Worm (Caenorhabditis elegans) whole organism, L4 larva: ENCODE results near the gene mai-1.

Source experiments
- F37D6.2 ChIP-seq: sonication (generic microtip); optimal IDR thresholded peaks from 2 replicates; lab custom pipeline; 2016; ENCODE audit warnings: mild to moderate bottlenecking, missing genetic modification characterization, missing compliant biosample characterization
- R02D3.7 ChIP-seq: fragments of 150-350 bp; sonication (generic microtip); optimal IDR thresholded peaks from 3 replicates; lab custom pipeline; 2014; ENCODE audit warnings: missing biosample characterization, missing genetic modification characterization
- Y5F2A.4 ChIP-seq: fragments of 200-800 bp; sonication (Bioruptor generic); optimal IDR thresholded peaks from 2 replicates; lab custom pipeline; 2018; ENCODE audit warnings: mild to moderate bottlenecking, missing genetic modification characterization, missing compliant biosample characterization
- ZK337.2 ChIP-seq: fragments of 200-800 bp; sonication (Bioruptor generic); IDR thresholded peaks from 2 replicates; pipeline ENCODE4 v1.3.6; 2022; ENCODE audit warnings: missing genetic modification reagents, missing genetic modification characterization, missing compliant biosample characterization
- aha-1 ChIP-seq: fragments of 150-350 bp; peaks from one replicate; lab custom pipeline; 2014; ENCODE audit warnings: missing biosample characterization, missing genetic modification characterization
- aly-2 ChIP-seq: sonication (generic microtip); optimal IDR thresholded peaks from 2 replicates; lab custom pipeline; 2018; ENCODE audit warnings: missing biosample characterization, missing genetic modification characterization
- ama-1 ChIP-seq: fragments of 150-350 bp; optimal IDR thresholded peaks from 2 replicates; lab custom pipeline; 2014; ENCODE audit warnings: inconsistent platforms, mixed read lengths
- ceh-32 ChIP-seq: sonication (generic microtip); optimal IDR thresholded peaks from 2 replicates; lab custom pipeline; 2016; ENCODE audit warnings: mild to moderate bottlenecking, missing genetic modification characterization, missing compliant biosample characterization; ENCODE audit not compliant: poor library complexity
- daf-16 ChIP-seq, 3 experiments: sonication (generic microtip); optimal IDR thresholded peaks; 2 replicates each; lab custom pipeline; 2016 to 2017; ENCODE audit warnings: missing genetic modification characterization in 3 of 3, missing genetic modification reagents in 3 of 3, mild to moderate bottlenecking in 2 of 3, missing compliant biosample characterization in 2 of 3, missing biosample characterization in 1 of 3, moderate library complexity in 1 of 3
- dmd-6 ChIP-seq: fragments of 200-800 bp; sonication (Bioruptor generic); IDR thresholded peaks from 2 replicates; pipeline ENCODE4 v1.3.6; 2022; ENCODE audit warnings: missing genetic modification reagents, missing genetic modification characterization, missing compliant biosample characterization
- duxl-1 ChIP-seq: sonication (generic microtip); optimal IDR thresholded peaks from 2 replicates; lab custom pipeline; 2016; ENCODE audit warnings: mild to moderate bottlenecking, missing genetic modification characterization, moderate library complexity, missing compliant biosample characterization; ENCODE audit not compliant: poor library complexity
- dve-1 ChIP-seq: sonication (generic microtip); optimal IDR thresholded peaks from 2 replicates; lab custom pipeline; 2017; ENCODE audit warnings: antibody characterized with exemption, mild to moderate bottlenecking, missing genetic modification characterization, missing compliant biosample characterization; ENCODE audit not compliant: insufficient read depth
- egl-27 ChIP-seq: sonication (generic microtip); optimal IDR thresholded peaks from 3 replicates; lab custom pipeline; 2017; ENCODE audit warnings: missing biosample characterization, missing genetic modification reagents, missing genetic modification characterization
- hlh-11 ChIP-seq: fragments of 200-800 bp; sonication (Bioruptor generic); optimal IDR thresholded peaks from 2 replicates; lab custom pipeline; 2018; ENCODE audit warnings: mild to moderate bottlenecking, missing genetic modification characterization, missing compliant biosample characterization
- mdl-1 ChIP-seq, 2 experiments: fragments of 150-350 bp in 1 of 2; sonication (generic microtip) in 1 of 2; optimal IDR thresholded peaks; 2 replicates each; lab custom pipeline; 2014 to 2017; ENCODE audit warnings: missing biosample characterization in 2 of 2, missing genetic modification characterization in 2 of 2
- mdt-29 ChIP-seq: fragments of 200-800 bp; sonication (Bioruptor generic); IDR thresholded peaks from 2 replicates; pipeline ENCODE4 v1.3.6; 2022; ENCODE audit warnings: missing genetic modification reagents, missing genetic modification characterization, missing compliant biosample characterization
- mep-1 ChIP-seq: fragments of 150-350 bp; sonication (generic microtip); optimal IDR thresholded peaks from 3 replicates; lab custom pipeline; 2014; ENCODE audit warnings: missing biosample characterization, missing genetic modification characterization
- mxl-2 ChIP-seq: fragments of 200-800 bp; sonication (Bioruptor generic); conservative IDR thresholded peaks from 2 replicates; pipeline ENCODE4 v1.3.6; 2022; ENCODE audit warnings: missing genetic modification reagents, missing genetic modification characterization, missing compliant biosample characterization
- mxl-3 ChIP-seq: fragments of 200-800 bp; sonication (Bioruptor generic); optimal IDR thresholded peaks from 2 replicates; lab custom pipeline; 2018; ENCODE audit warnings: mild to moderate bottlenecking, missing genetic modification characterization, missing compliant biosample characterization
- nhr-25 ChIP-seq: sonication (generic microtip); optimal IDR thresholded peaks from 2 replicates; lab custom pipeline; 2017; ENCODE audit warnings: missing genetic modification characterization, mild to moderate bottlenecking, missing compliant biosample characterization, antibody characterized with exemption, moderate library complexity, borderline replicate concordance; ENCODE audit not compliant: insufficient read depth
- pha-4 ChIP-seq, 2 experiments: fragments of 150-350 bp in 1 of 2; fragments of 200-800 bp in 1 of 2; sonication (Bioruptor generic) in 1 of 2; IDR thresholded peaks in 1 of 2; optimal IDR thresholded peaks in 1 of 2; 2 replicates each; pipeline versions ENCODE4 v1.3.6 to Lab custom; 2014 to 2022; ENCODE audit warnings: missing genetic modification characterization in 2 of 2, missing genetic modification reagents in 2 of 2, missing biosample characterization in 1 of 2, missing compliant biosample characterization in 1 of 2
- sdz-12 ChIP-seq: fragments of 200-800 bp; sonication (Bioruptor generic); optimal IDR thresholded peaks from 2 replicates; lab custom pipeline; 2018; ENCODE audit warnings: mild to moderate bottlenecking, missing genetic modification characterization, missing compliant biosample characterization
- spr-3 ChIP-seq: fragments of 200-800 bp; sonication (Bioruptor generic); optimal IDR thresholded peaks from 2 replicates; lab custom pipeline; 2018; ENCODE audit warnings: mild to moderate bottlenecking, missing genetic modification characterization, missing compliant biosample characterization
- tra-1 ChIP-seq: fragments of 200-800 bp; sonication (Bioruptor generic); IDR thresholded peaks from 2 replicates; pipeline ENCODE4 v1.3.6; 2022; ENCODE audit warnings: missing genetic modification reagents, missing genetic modification characterization, missing compliant biosample characterization
- zfp-3 ChIP-seq: fragments of 200-800 bp; sonication (Bioruptor generic); conservative IDR thresholded peaks from 2 replicates; pipeline ENCODE4 v1.3.6; 2022; ENCODE audit warnings: missing genetic modification reagents, missing genetic modification characterization, missing compliant biosample characterization

The mai-1 gene

DNA sequence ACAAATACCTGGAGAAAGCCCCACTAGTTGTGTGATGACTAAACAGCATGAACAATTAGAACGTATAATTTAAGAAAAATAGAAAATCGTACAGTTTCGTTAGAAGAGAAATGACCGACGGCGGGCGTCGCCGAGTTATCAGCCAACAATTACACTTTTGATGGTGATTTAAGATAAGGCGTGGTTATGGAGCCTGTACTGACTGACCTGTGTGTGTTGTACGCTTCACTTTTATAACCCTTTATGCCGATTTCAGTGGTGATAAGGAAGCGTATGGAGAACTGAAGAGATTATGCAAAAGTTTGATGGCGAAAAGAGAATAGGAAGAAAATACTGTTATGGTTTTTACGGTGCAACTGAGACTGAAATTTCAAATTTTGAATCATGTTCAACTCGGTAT, 36.7 kb upstream of the mai-1 start (continued):
- no peak for TF ChIP-seq Y5F2A.4 (GFP tag; lab: Kevin White, UChicago)
- TF ChIP-seq mxl-2 (GFP tag; lab: Robert Waterston, UW) = no peak
- TF ChIP-seq zfp-3 (GFP tag; lab: Robert Waterston, UW) = no peak

DNA sequence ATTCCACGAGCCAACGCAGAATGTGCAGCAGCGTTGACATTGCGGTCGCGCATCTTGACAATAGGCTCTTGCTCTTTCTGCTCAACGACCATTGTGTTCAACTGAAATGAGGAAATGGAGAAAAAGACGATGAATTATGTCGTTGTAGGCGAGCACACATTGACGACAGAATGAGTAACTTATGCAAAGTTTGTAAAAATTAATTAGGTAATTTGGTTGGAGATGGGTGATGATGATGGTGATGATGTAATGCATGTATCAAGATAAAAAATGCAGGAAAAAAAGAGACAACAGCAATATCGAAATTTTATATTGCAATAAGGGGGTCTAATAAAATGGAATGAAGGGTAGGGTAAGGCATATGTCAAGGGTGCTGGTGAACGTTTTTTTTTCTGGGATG, 36.0 kb upstream of the mai-1 start, which contains the start of gene bbln-1:
Gene bbln-1, minus strand, starts transcription at position 101 of the 400 bp plus-strand sequence.
- TF ChIP-seq sdz-12 (GFP tag; lab: Kevin White, UChicago) (no peak), ZK337.2 (GFP tag; lab: Robert Waterston, UW) (no peak)

ce11 chrX:3145265-3145664, 28.9 kb upstream of the mai-1 start, which contains the start of gene C15C7.4:
Gene C15C7.4, plus strand, starts transcription at chrX:3145565.
- TF ChIP-seq pha-4 (GFP tag; IDR thresholded peaks at IDR 0.05; lab: Robert Waterston, UW) = no peak
- TF ChIP-seq pha-4 (tag; optimal IDR thresholded peaks at IDR 0.05; lab: Kevin White, UChicago) = no peak
- TF ChIP-seq mep-1 (tag; lab: Kevin White, UChicago) = no peak
- TF ChIP-seq mdt-29 (GFP tag; lab: Robert Waterston, UW) = no peak
- TF ChIP-seq ceh-32 (tag; lab: Kevin White, UChicago) = no peak

ce11 chrX:3141704-3142103, 25.3 kb upstream of the mai-1 start:
- TF ChIP-seq aha-1 = peak; percentile 46
- TF ChIP-seq spr-3 = no peak
- peak; percentile 31; the same call in 1 of the 2 replicates for TF ChIP-seq dmd-6 (GFP tag; lab: Robert Waterston, UW)
- TF ChIP-seq R02D3.7 (tag; lab: Kevin White, UChicago) = no peak
- peak; percentile 45 for TF ChIP-seq hlh-11 (tag; lab: Kevin White, UChicago)
- peak; percentile 55 for TF ChIP-seq dve-1 (tag; lab: Kevin White, UChicago)
- TF ChIP-seq aly-2 (tag; lab: Kevin White, UChicago) = no peak
- TF ChIP-seq mxl-2 (GFP tag; lab: Robert Waterston, UW) = no peak
- 0 out of 2 replicates have a peak, but pooled peaks have one; percentile 55 for TF ChIP-seq tra-1 (GFP tag; lab: Robert Waterston, UW)
- TF ChIP-seq ama-1 (lab: Kevin White, UChicago) = no peak
- no peak for TF ChIP-seq daf-16 (GFP tag; optimal IDR thresholded peaks at IDR 0.05; lab: Kevin White, UChicago)
- peak; percentile 98 for TF ChIP-seq daf-16 (tag; optimal IDR thresholded peaks at IDR 0.05; lab: Kevin White, UChicago)

DNA sequence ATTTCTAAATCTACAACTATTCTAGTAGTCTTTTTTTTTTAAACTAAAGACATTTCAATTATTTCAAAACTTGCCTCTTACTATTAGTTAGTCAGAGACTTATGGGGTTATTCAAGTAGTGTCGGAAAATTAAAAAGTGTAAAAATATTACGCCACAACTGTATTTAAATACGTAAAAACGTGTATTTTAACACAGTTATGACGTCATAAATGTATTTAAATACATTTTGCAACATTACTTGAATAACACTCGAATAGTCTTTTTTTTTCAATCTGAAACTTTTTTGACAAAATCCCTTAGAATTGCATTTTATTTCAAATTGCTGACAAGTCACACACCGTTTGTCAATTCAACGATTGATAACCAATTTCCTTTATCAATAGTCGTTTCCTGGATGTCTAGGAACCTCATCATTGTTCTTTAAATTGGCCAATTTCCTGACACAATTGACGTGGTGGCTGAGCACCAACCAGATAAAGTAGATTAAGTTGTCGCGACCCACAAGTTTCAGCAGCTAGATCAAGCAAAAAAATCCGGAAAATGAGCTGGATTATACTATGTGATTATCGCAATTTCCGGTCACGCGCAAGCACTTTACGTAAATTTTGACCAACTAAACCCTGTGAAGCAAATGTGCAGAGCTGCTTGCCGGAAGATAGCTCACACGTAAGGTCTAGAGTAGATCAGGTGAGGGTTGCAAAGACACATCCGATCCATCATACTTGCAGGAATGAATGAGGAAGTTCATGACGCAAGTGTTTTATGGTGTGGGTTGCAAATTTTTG, 23.3 kb upstream of the mai-1 start:
- no peak for TF ChIP-seq F37D6.2 (tag; lab: Kevin White, UChicago)
- peak; percentile 1 for TF ChIP-seq mxl-3 (GFP tag; lab: Kevin White, UChicago)

DNA sequence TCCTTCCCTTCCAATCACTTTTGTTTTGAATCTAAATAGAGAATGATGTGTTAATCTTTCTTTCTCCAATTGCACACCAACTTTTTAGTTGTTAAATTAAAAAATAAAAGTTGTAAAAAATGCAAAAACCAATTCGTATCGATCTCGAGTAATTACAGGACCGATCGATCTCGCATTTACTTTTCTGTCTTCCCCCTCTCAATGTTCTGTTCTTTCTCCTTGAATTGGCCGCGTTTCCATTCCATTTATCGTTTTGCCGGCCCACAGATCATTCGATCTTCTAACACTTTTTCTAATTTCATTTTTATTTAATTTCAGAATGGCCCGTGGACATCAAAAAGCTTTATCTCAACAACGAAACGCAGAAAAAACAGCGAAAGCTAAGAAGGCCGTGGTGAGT, 18.8 kb upstream of the mai-1 start, which contains the start of gene K10B3.1:
Gene K10B3.1, plus strand, starts transcription at position 301 of the 400 bp plus-strand sequence.
- no peak for TF ChIP-seq mep-1 (tag; lab: Kevin White, UChicago)
- TF ChIP-seq mdl-1 (tag; optimal IDR thresholded peaks at IDR 0.05; lab: Kevin White, UChicago) = no peak
- peak; percentile 17 for TF ChIP-seq hlh-11 (tag; lab: Kevin White, UChicago)
- TF ChIP-seq nhr-25 = no peak
- TF ChIP-seq duxl-1 (tag; lab: Kevin White, UChicago) = no peak
- no peak for TF ChIP-seq egl-27 (tag; lab: Kevin White, UChicago)
